Fruit fly (Drosophila melanogaster): Measurements from ENCODE around the gene Trs33.

Trs33 gene

DNA sequence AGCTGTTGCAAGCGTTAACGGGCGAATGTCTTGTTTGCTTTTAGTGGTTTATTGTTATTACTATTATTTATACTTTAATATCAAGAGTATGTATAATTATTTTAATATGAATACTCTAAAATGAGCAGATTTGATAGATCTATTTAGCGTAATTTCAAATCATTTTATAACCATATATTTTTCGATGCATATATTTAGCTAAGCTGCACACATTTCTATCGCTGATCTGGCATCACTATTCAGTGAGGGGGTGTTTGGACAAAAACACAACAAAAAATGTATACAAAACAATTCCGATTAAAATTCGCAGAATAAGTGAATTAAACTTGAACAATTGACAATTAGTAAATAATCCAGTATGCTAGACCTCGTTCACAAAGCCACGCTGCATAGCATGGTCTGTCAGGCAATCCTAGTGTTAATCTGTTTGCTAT, at the start of gene Trs33, which contains the start of gene Tmtc4:
Trs33 (minus strand) TSS at position 3 of the 434 bp plus-strand sequence.
Tmtc4 (plus strand) TSS at position 233 of the 434 bp plus-strand sequence.
- peak; percentile 42 for TF ChIP-seq sd (tag; optimal IDR thresholded peaks at IDR 0.05)
- TF ChIP-seq CG6683 (GFP tag; optimal IDR thresholded peaks at IDR 0.05), result peak; percentile 9
- TF ChIP-seq twi (tag; optimal IDR thresholded peaks at IDR 0.05), result peak; percentile 44
- no peak for TF ChIP-seq ken (GFP tag; IDR thresholded peaks at IDR 0.05)
- peak in 1 of 3 experiments; percentile 40 for TF ChIP-seq lola (GFP tag; optimal IDR thresholded peaks at IDR 0.05)
- peak; percentile 29 for TF ChIP-seq CG4328 (GFP tag; optimal IDR thresholded peaks at IDR 0.05)
- TF ChIP-seq Ets65A (GFP tag), result peak; percentile 69
- peak; percentile 1 for TF ChIP-seq Chrac-16 (GFP tag; optimal IDR thresholded peaks at IDR 0.05)
- peak; percentile 28 for TF ChIP-seq dmrt11E (tag; optimal IDR thresholded peaks at IDR 0.05)
- TF ChIP-seq CG12391 (tag; optimal IDR thresholded peaks at IDR 0.05), result peak; percentile 72
- peak; percentile 18 for TF ChIP-seq CG3281 (GFP tag; optimal IDR thresholded peaks at IDR 0.05)
- TF ChIP-seq CG8944 (GFP tag; optimal IDR thresholded peaks at IDR 0.05), result no peak
- TF ChIP-seq p53 (GFP tag; optimal IDR thresholded peaks at IDR 0.05), result no peak
- peak; percentile 11 for TF ChIP-seq YL-1 (GFP tag; optimal IDR thresholded peaks at IDR 0.05)
- TF ChIP-seq CG6689 (GFP tag; IDR thresholded peaks at IDR 0.05), result no peak
- TF ChIP-seq Doc2 (GFP tag; IDR thresholded peaks at IDR 0.05), result no peak
- TF ChIP-seq Stat92E (GFP tag; optimal IDR thresholded peaks at IDR 0.05), result peak in 1 of 3 experiments; percentile 36
- peak; percentile 27; the same call in 1 of the 2 replicates for TF ChIP-seq crol (GFP tag; IDR thresholded peaks at IDR 0.05)
- TF ChIP-seq CG7556 (GFP tag; optimal IDR thresholded peaks at IDR 0.05), result peak; percentile 34
- peak; percentile 42 for TF ChIP-seq CG30403 (GFP tag; optimal IDR thresholded peaks at IDR 0.05)
- TF ChIP-seq CG34422 (GFP tag; IDR thresholded peaks at IDR 0.05), result peak; percentile 29; the same call in 1 of the 3 replicates
- peak; percentile 47 for TF ChIP-seq CG15696 (tag; optimal IDR thresholded peaks at IDR 0.05)
- peak; percentile 17 for TF ChIP-seq CG10543 (GFP tag; optimal IDR thresholded peaks at IDR 0.05)
- peak; percentile 50 for TF ChIP-seq unpg (GFP tag; optimal IDR thresholded peaks at IDR 0.05)
- peak; percentile 7 for TF ChIP-seq BtbVII (GFP tag; optimal IDR thresholded peaks at IDR 0.05)
- TF ChIP-seq CG4820 (GFP tag; optimal IDR thresholded peaks at IDR 0.05), result no peak
- peak; percentile 15 for TF ChIP-seq CG13123 (GFP tag; optimal IDR thresholded peaks at IDR 0.05)
- TF ChIP-seq CG9876 (GFP tag; optimal IDR thresholded peaks at IDR 0.05), result no peak
- peak; percentile 15 for TF ChIP-seq CG1602 (GFP tag; optimal IDR thresholded peaks at IDR 0.05)
- TF ChIP-seq CG43689 (GFP tag; IDR thresholded peaks at IDR 0.05), result no peak
- peak; percentile 16 for TF ChIP-seq lilli (GFP tag; optimal IDR thresholded peaks at IDR 0.05)
- peak; percentile 99 for TF ChIP-seq kni (GFP tag; optimal IDR thresholded peaks at IDR 0.05)
- peak; percentile 49 for TF ChIP-seq grau (tag; optimal IDR thresholded peaks at IDR 0.05)
- TF ChIP-seq CG11247 (GFP tag; IDR thresholded peaks at IDR 0.05), result peak; percentile 31; the same call in 1 of the 2 replicates
- peak; percentile 65 for TF ChIP-seq CG17829 (tag; optimal IDR thresholded peaks at IDR 0.05)
- peak; percentile 22 for TF ChIP-seq az2 (GFP tag; optimal IDR thresholded peaks at IDR 0.05)
- peak; percentile 34 for TF ChIP-seq CG33557 (GFP tag; optimal IDR thresholded peaks at IDR 0.05)
- TF ChIP-seq CG18262 (tag; optimal IDR thresholded peaks at IDR 0.05), result peak; percentile 50
- TF ChIP-seq CG31224 (GFP tag; IDR thresholded peaks at IDR 0.05), result no peak
- TF ChIP-seq MBD-R2 (GFP tag; IDR thresholded peaks at IDR 0.05), result peak; percentile 93
- TF ChIP-seq run (tag; optimal IDR thresholded peaks at IDR 0.05), result peak; percentile 18
- peak; percentile 37 for TF ChIP-seq pzg (GFP tag; optimal IDR thresholded peaks at IDR 0.05)
- peak; percentile 28; the same call in 1 of the 2 replicates for TF ChIP-seq klu (GFP tag; IDR thresholded peaks at IDR 0.05)
- TF ChIP-seq zf30C (GFP tag; optimal IDR thresholded peaks at IDR 0.05), result peak; percentile 35
- peak; percentile 35; the same call in 1 of the 2 replicates for TF ChIP-seq Ada2b (GFP tag; IDR thresholded peaks at IDR 0.05)
- peak; percentile 21 for TF ChIP-seq CG12104 (GFP tag; optimal IDR thresholded peaks at IDR 0.05)
- TF ChIP-seq wdn (GFP tag; IDR thresholded peaks at IDR 0.05), result no peak
- TF ChIP-seq Xbp1 (GFP tag; optimal IDR thresholded peaks at IDR 0.05), result peak; percentile 27
- TF ChIP-seq bab2 (GFP tag; optimal IDR thresholded peaks at IDR 0.05), result no peak
- TF ChIP-seq CG10979 (tag; optimal IDR thresholded peaks at IDR 0.05), result peak; percentile 14

Data from whole organism, embryonic.